Fruit fly (Drosophila melanogaster) whole organism, prepupa: Measurements from ENCODE around the gene CG46303.

Source experiments
- CG3919 ChIP-seq: fragments of 200-800 bp; sonication (Bioruptor generic); optimal IDR thresholded peaks from 3 replicates; lab custom pipeline; 2016; ENCODE audit warnings: missing biosample characterization, missing genetic modification characterization
- Eip78C ChIP-seq: fragments of 200-800 bp; sonication (Bioruptor generic); peaks from one replicate; lab custom pipeline; 2016; ENCODE audit warnings: missing biosample characterization, missing genetic modification characterization
- Ets96B ChIP-seq: fragments of 200-800 bp; optimal IDR thresholded peaks from 2 replicates; lab custom pipeline; 2019; ENCODE audit warnings: missing biosample characterization, mild to moderate bottlenecking, missing genetic modification characterization, moderate library complexity
- Hr38 ChIP-seq: sonication (Bioruptor generic); optimal IDR thresholded peaks from 2 replicates; lab custom pipeline; 2016; ENCODE audit warnings: missing biosample characterization, missing genetic modification characterization
- Lpt ChIP-seq: fragments of 200-800 bp; sonication (Bioruptor generic); optimal IDR thresholded peaks from 3 replicates; lab custom pipeline; 2016; ENCODE audit warnings: missing biosample characterization, missing genetic modification characterization
- esn ChIP-seq: fragments of 200-800 bp; sonication (Bioruptor generic); optimal IDR thresholded peaks from 2 replicates; lab custom pipeline; 2016; ENCODE audit warnings: missing biosample characterization, mild to moderate bottlenecking, missing genetic modification characterization, moderate library complexity
- vri ChIP-seq: fragments of 200-800 bp; sonication (Bioruptor generic); optimal IDR thresholded peaks from 3 replicates; lab custom pipeline; 2016; ENCODE audit warnings: missing biosample characterization, mild to moderate bottlenecking, missing genetic modification characterization

DNA sequence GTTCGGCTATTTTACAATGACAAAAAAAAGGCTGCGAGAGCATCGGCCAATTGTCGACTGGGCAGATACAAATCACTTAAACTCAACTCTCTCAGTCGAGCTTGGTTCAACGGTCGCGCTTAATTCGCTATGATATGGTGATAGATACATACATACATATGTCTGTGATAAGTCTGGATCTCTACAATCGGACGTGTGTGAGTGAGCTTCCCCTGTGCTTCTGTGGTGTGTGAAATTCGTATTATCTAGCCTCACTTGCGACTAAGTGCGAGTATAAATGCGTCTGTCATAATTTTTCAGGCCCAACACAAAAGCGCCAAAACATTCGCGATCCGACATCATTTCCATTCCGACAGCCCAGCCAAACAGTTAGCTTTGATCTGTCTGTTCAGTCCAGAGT lies 19.1 kb downstream of the CG46303 start, which contains the start of gene CG1213:
- TF ChIP-seq CG3919 (GFP tag; lab: Kevin White, UChicago) = no peak
- no peak for TF ChIP-seq Ets96B (tag; lab: Kevin White, UChicago)
- no peak for TF ChIP-seq Eip78C
- TF ChIP-seq Hr38 (GFP tag; lab: Kevin White, UChicago) = no peak
- TF ChIP-seq vri (GFP tag; lab: Kevin White, UChicago) = no peak
- no peak for TF ChIP-seq Lpt (GFP tag; lab: Kevin White, UChicago)
- TF ChIP-seq esn (GFP tag; lab: Kevin White, UChicago) = no peak
